Worm (Caenorhabditis elegans) whole organism, L4/young adult: ENCODE measurements around the gene sfxn-2.

Experiments used
- W03F9.2 ChIP-seq: fragments of 150-350 bp; optimal IDR thresholded peaks from 2 replicates; lab custom pipeline; 2014; ENCODE audit warnings: missing biosample characterization, missing genetic modification characterization
- him-1 ChIP-seq: sonication (generic microtip); optimal IDR thresholded peaks from 2 replicates; lab custom pipeline; 2016; ENCODE audit warnings: missing genotype, missing genetic modification reagents, missing genetic modification characterization, missing compliant biosample characterization

ce11 chrX:7976400-7976799 lies 18.3 kb upstream of the sfxn-2 start, which contains the start of gene F45E1.5:
- TF ChIP-seq him-1 (tag; lab: Kevin White, UChicago) = no peak
- TF ChIP-seq W03F9.2 = no peak
